Fruit fly (Drosophila melanogaster): ENCODE measurements around the gene Droj2.
A peak's percentile ranks its signal among the peaks of the same experiment; 100 is the strongest.

The Droj2 gene

dm6 chr3R:13404841-13405441 lies 23.0 kb downstream of the Droj2 start, which contains the start of gene yellow-e3 (continued):
- no peak for TF ChIP-seq z (GFP tag; IDR thresholded peaks at IDR 0.05)
- no peak for TF ChIP-seq Optix (GFP tag; IDR thresholded peaks at IDR 0.05)
- no peak for TF ChIP-seq onecut (GFP tag; IDR thresholded peaks at IDR 0.05)
- TF ChIP-seq CG3838 (GFP tag; optimal IDR thresholded peaks at IDR 0.05) = no peak
- no peak for TF ChIP-seq inv (GFP tag; IDR thresholded peaks at IDR 0.05; ENCODE audit: partially characterized antibody)
- no peak for TF ChIP-seq CG9817 (tag; optimal IDR thresholded peaks at IDR 0.05)
- no peak for TF ChIP-seq ap (GFP tag; IDR thresholded peaks at IDR 0.05)
- peak; percentile 28 for TF ChIP-seq Elba2 (GFP tag; optimal IDR thresholded peaks at IDR 0.05)
- TF ChIP-seq mam (GFP tag; optimal IDR thresholded peaks at IDR 0.05) = no peak
- no peak for TF ChIP-seq C15 (GFP tag; IDR thresholded peaks at IDR 0.05)
- TF ChIP-seq fd96Cb (tag; optimal IDR thresholded peaks at IDR 0.05) = peak; percentile 20
- peak; percentile 65 for TF ChIP-seq gem (tag; optimal IDR thresholded peaks at IDR 0.05)
- peak; percentile 95 for TF ChIP-seq zf30C (GFP tag; optimal IDR thresholded peaks at IDR 0.05)
- TF ChIP-seq Dfd (GFP tag; optimal IDR thresholded peaks at IDR 0.05) = no peak
- no peak for TF ChIP-seq ind (GFP tag; optimal IDR thresholded peaks at IDR 0.05)
- TF ChIP-seq CG15479 (GFP tag; optimal IDR thresholded peaks at IDR 0.05) = peak; percentile 84
- no peak for TF ChIP-seq CG42726 (GFP tag; IDR thresholded peaks at IDR 0.05; ENCODE audit: partially characterized antibody)
- TF ChIP-seq Nf-YC (tag; optimal IDR thresholded peaks at IDR 0.05) = no peak
- no peak for TF ChIP-seq Hr3 (GFP tag; optimal IDR thresholded peaks at IDR 0.05)
- TF ChIP-seq CG12769 (tag; optimal IDR thresholded peaks at IDR 0.05) = no peak
- TF ChIP-seq D19A (tag; optimal IDR thresholded peaks at IDR 0.05) = peak; percentile 59
- TF ChIP-seq slp2 (GFP tag; optimal IDR thresholded peaks at IDR 0.05) = no peak
- TF ChIP-seq abd-A (tag; optimal IDR thresholded peaks at IDR 0.05) = no peak
- TF ChIP-seq sim (GFP tag; IDR thresholded peaks at IDR 0.05) = no peak
- no peak for TF ChIP-seq MTF-1 (GFP tag; optimal IDR thresholded peaks at IDR 0.05; ENCODE audit: borderline replicate concordance)
- no peak for TF ChIP-seq pho (GFP tag; optimal IDR thresholded peaks at IDR 0.05)
- TF ChIP-seq CG10543 (GFP tag; optimal IDR thresholded peaks at IDR 0.05) = no peak
- no peak for TF ChIP-seq fd3F (GFP tag; optimal IDR thresholded peaks at IDR 0.05)
- peak; percentile 63 for TF ChIP-seq pros (GFP tag; optimal IDR thresholded peaks at IDR 0.05)
- peak; percentile 38; the same call in 1 of the 3 replicates for TF ChIP-seq CG17361 (GFP tag; IDR thresholded peaks at IDR 0.05)
- no peak for TF ChIP-seq pfk (GFP tag; optimal IDR thresholded peaks at IDR 0.05)
- TF ChIP-seq CG2199 (GFP tag; IDR thresholded peaks at IDR 0.05) = no peak
- no peak for TF ChIP-seq ewg (GFP tag; optimal IDR thresholded peaks at IDR 0.05)
- no peak for TF ChIP-seq tio (GFP tag; optimal IDR thresholded peaks at IDR 0.05)
- TF ChIP-seq Dip3 (GFP tag; optimal IDR thresholded peaks at IDR 0.05) = no peak
- TF ChIP-seq gsb-n (tag; optimal IDR thresholded peaks at IDR 0.05) = peak; percentile 39
- no peak for TF ChIP-seq GATAe (GFP tag; conservative IDR thresholded peaks at IDR 0.05)
- TF ChIP-seq Ets65A (GFP tag) = no peak
- TF ChIP-seq dimm (GFP tag; IDR thresholded peaks at IDR 0.05) = no peak
- TF ChIP-seq CG15601 (tag; optimal IDR thresholded peaks at IDR 0.05) = peak; percentile 24
- TF ChIP-seq CG3163 (GFP tag; optimal IDR thresholded peaks at IDR 0.05) = no peak
- no peak for TF ChIP-seq ro (GFP tag; IDR thresholded peaks at IDR 0.05)
- TF ChIP-seq cg (GFP tag; optimal IDR thresholded peaks at IDR 0.05) = no peak
- no peak for TF ChIP-seq chif (GFP tag; optimal IDR thresholded peaks at IDR 0.05)
- no peak for TF ChIP-seq lab (GFP tag; optimal IDR thresholded peaks at IDR 0.05)
- TF ChIP-seq CG7928 (GFP tag; optimal IDR thresholded peaks at IDR 0.05) = no peak
- peak; percentile 72 for TF ChIP-seq Xrp1 (GFP tag; IDR thresholded peaks at IDR 0.05)
- TF ChIP-seq CG9876 (GFP tag; optimal IDR thresholded peaks at IDR 0.05) = no peak
- TF ChIP-seq sug (tag; optimal IDR thresholded peaks at IDR 0.05) = no peak
- TF ChIP-seq CG4424 (GFP tag; optimal IDR thresholded peaks at IDR 0.05) = no peak
- TF ChIP-seq CG10321 (GFP tag; IDR thresholded peaks at IDR 0.05) = no peak
